Fruit fly (Drosophila melanogaster) whole organism, embryonic: Measurements from ENCODE around the gene MESR6.

Experiments
- Abd-B ChIP-seq: fragments of 200-800 bp; sonication (Bioruptor generic); optimal IDR thresholded peaks from 2 replicates; lab custom pipeline; 2018; ENCODE audit warnings: missing biosample characterization, mild to moderate bottlenecking, missing genetic modification characterization, moderate library complexity
- CG10431 ChIP-seq: fragments of 200-800 bp; sonication (Bioruptor generic); optimal IDR thresholded peaks from 3 replicates; lab custom pipeline; 2018; ENCODE audit warnings: missing biosample characterization, mild to moderate bottlenecking, missing genetic modification characterization
- CG11398 ChIP-seq: fragments of 200-800 bp; sonication (Bioruptor generic); optimal IDR thresholded peaks from 2 replicates; lab custom pipeline; 2016; ENCODE audit warnings: missing biosample characterization, missing genetic modification characterization
- CG11695 ChIP-seq: fragments of 200-800 bp; sonication (Bioruptor generic); IDR thresholded peaks from 3 replicates; pipeline ENCODE4 v1.3.6; 2022; ENCODE audit warnings: missing biosample characterization, missing genetic modification characterization
- CG12299 ChIP-seq: fragments of 200-800 bp; sonication (Bioruptor generic); optimal IDR thresholded peaks from 2 replicates; lab custom pipeline; 2018; ENCODE audit warnings: missing biosample characterization, mild to moderate bottlenecking, missing genetic modification characterization
- CG12659 ChIP-seq: fragments of 200-800 bp; sonication (Bioruptor generic); optimal IDR thresholded peaks from 3 replicates; lab custom pipeline; 2017; ENCODE audit warnings: mild to moderate bottlenecking, missing biosample characterization, missing genetic modification reagents, missing genetic modification characterization
- CG13123 ChIP-seq: fragments of 200-800 bp; sonication (Bioruptor generic); optimal IDR thresholded peaks from 2 replicates; lab custom pipeline; 2016; ENCODE audit warnings: missing biosample characterization, missing genetic modification characterization
- CG13775 ChIP-seq: fragments of 200-800 bp; sonication (Bioruptor generic); optimal IDR thresholded peaks from 3 replicates; lab custom pipeline; 2017; ENCODE audit warnings: missing biosample characterization, mild to moderate bottlenecking, missing genetic modification characterization
- CG14667 ChIP-seq: fragments of 200-800 bp; sonication (Bioruptor generic); IDR thresholded peaks from 2 replicates; pipeline ENCODE4 v1.3.6; 2022; ENCODE audit warnings: missing biosample characterization, missing genetic modification characterization
- CG1832 ChIP-seq: fragments of 200-800 bp; sonication (Bioruptor generic); optimal IDR thresholded peaks from 2 replicates; lab custom pipeline; 2017; ENCODE audit warnings: missing biosample characterization, mild to moderate bottlenecking, missing genetic modification characterization, inconsistent platforms
- CG3065 ChIP-seq: fragments of 200-800 bp; sonication (Bioruptor generic); optimal IDR thresholded peaks from 2 replicates; lab custom pipeline; 2016; ENCODE audit warnings: missing biosample characterization, missing genetic modification characterization
- CG33213 ChIP-seq: fragments of 200-800 bp; sonication (Bioruptor generic); optimal IDR thresholded peaks from 3 replicates; lab custom pipeline; 2016; ENCODE audit warnings: missing biosample characterization, missing genetic modification characterization
- CG4328 ChIP-seq: fragments of 200-800 bp; sonication (Bioruptor generic); optimal IDR thresholded peaks from 3 replicates; lab custom pipeline; 2017; ENCODE audit warnings: missing biosample characterization, missing genetic modification reagents, missing genetic modification characterization
- CG4730 ChIP-seq: fragments of 200-800 bp; sonication (Bioruptor generic); IDR thresholded peaks from 2 replicates; pipeline ENCODE4 v1.3.6; 2022; ENCODE audit warnings: missing biosample characterization, missing genetic modification characterization
- CG6813 ChIP-seq: fragments of 200-800 bp; sonication (Bioruptor generic); optimal IDR thresholded peaks from 2 replicates; lab custom pipeline; 2017; ENCODE audit warnings: missing biosample characterization, missing genetic modification characterization, mild to moderate bottlenecking, moderate library complexity, missing genetic modification reagents
- CG7556 ChIP-seq: fragments of 200-800 bp; sonication (Bioruptor generic); optimal IDR thresholded peaks from 2 replicates; lab custom pipeline; 2017; ENCODE audit warnings: missing biosample characterization, mild to moderate bottlenecking, missing genetic modification characterization
- CG7839 ChIP-seq: fragments of 200-800 bp; sonication (Bioruptor generic); optimal IDR thresholded peaks from 3 replicates; lab custom pipeline; 2018; ENCODE audit warnings: missing biosample characterization, mild to moderate bottlenecking, missing genetic modification characterization, moderate library complexity
- CG7963 ChIP-seq: fragments of 200-800 bp; sonication (Bioruptor generic); IDR thresholded peaks from 3 replicates; pipeline ENCODE4 v1.3.6; 2022; ENCODE audit warnings: missing biosample characterization, missing genetic modification characterization; ENCODE audit not compliant: partially characterized antibody
- CG9727 ChIP-seq: fragments of 200-800 bp; sonication (Bioruptor generic); optimal IDR thresholded peaks from 3 replicates; lab custom pipeline; 2017; ENCODE audit warnings: missing biosample characterization, mild to moderate bottlenecking, missing genetic modification characterization
- CG9817 ChIP-seq: fragments of 200-800 bp; sonication (Bioruptor generic); optimal IDR thresholded peaks from 2 replicates; lab custom pipeline; 2018; ENCODE audit warnings: missing biosample characterization, mild to moderate bottlenecking, missing genetic modification characterization, moderate library complexity
- CTCF ChIP-seq: fragments of 200-800 bp; sonication (Bioruptor generic); optimal IDR thresholded peaks from 2 replicates; lab custom pipeline; 2017; ENCODE audit warnings: missing biosample characterization, mild to moderate bottlenecking, missing genetic modification characterization, moderate library complexity
- CrebB ChIP-seq: fragments of 200-800 bp; sonication (Bioruptor generic); optimal IDR thresholded peaks from 3 replicates; lab custom pipeline; 2018; ENCODE audit warnings: missing biosample characterization, mild to moderate bottlenecking, missing genetic modification characterization
- Dbx ChIP-seq: fragments of 200-800 bp; sonication (Bioruptor generic); IDR thresholded peaks from 3 replicates; pipeline ENCODE4 v1.3.6; 2022; ENCODE audit warnings: missing biosample characterization, missing genetic modification characterization
- Dip2 ChIP-seq: fragments of 200-800 bp; sonication (Bioruptor generic); IDR thresholded peaks from 2 replicates; pipeline ENCODE4 v1.3.6; 2022; ENCODE audit warnings: missing biosample characterization, missing genetic modification characterization
- Dll ChIP-seq: fragments of 200-800 bp; sonication (Bioruptor generic); IDR thresholded peaks from 4 replicates; pipeline ENCODE4 v1.3.6; 2022; ENCODE audit warnings: missing biosample characterization, missing genetic modification characterization; ENCODE audit not compliant: partially characterized antibody
- Doc3 ChIP-seq: fragments of 200-800 bp; sonication (Bioruptor generic); IDR thresholded peaks from 3 replicates; pipeline ENCODE4 v1.3.6; 2022; ENCODE audit warnings: missing biosample characterization, missing genetic modification characterization; ENCODE audit not compliant: partially characterized antibody
- Dref ChIP-seq: fragments of 200-800 bp; sonication (Bioruptor generic); IDR thresholded peaks from 2 replicates; pipeline ENCODE4 v1.3.6; 2022; ENCODE audit warnings: missing biosample characterization, missing genetic modification characterization
- Drgx ChIP-seq: fragments of 200-800 bp; sonication (Bioruptor generic); IDR thresholded peaks from 2 replicates; pipeline ENCODE4 v1.3.6; 2022; ENCODE audit warnings: missing biosample characterization, missing genetic modification characterization
- Eip74EF ChIP-seq, 2 experiments: fragments of 200-800 bp in 1 of 2; fragments of >200 bp in 1 of 2; sonication (Bioruptor generic) in 1 of 2; optimal IDR thresholded peaks; 2 replicates each; lab custom pipeline; 2017 to 2019; ENCODE audit warnings: missing biosample characterization in 2 of 2, missing genetic modification characterization in 2 of 2, mild to moderate bottlenecking in 1 of 2, moderate library complexity in 1 of 2
- HHEX ChIP-seq: fragments of 200-800 bp; sonication (Bioruptor generic); optimal IDR thresholded peaks from 3 replicates; lab custom pipeline; 2017; ENCODE audit warnings: missing biosample characterization, mild to moderate bottlenecking, missing genetic modification characterization, missing genetic modification reagents
- Hr39 ChIP-seq: fragments of >200 bp; optimal IDR thresholded peaks from 2 replicates; lab custom pipeline; 2017
- Max ChIP-seq: fragments of 200-800 bp; sonication (Bioruptor generic); optimal IDR thresholded peaks from 2 replicates; lab custom pipeline; 2016; ENCODE audit warnings: missing biosample characterization, mild to moderate bottlenecking, missing genetic modification characterization
- Med ChIP-seq: fragments of 200-800 bp; sonication (Bioruptor generic); peaks from one replicate; lab custom pipeline; 2016; ENCODE audit warnings: missing biosample characterization, missing genetic modification characterization, mild to moderate bottlenecking, inconsistent platforms, moderate library complexity
- Myb ChIP-seq: fragments of 200-800 bp; sonication (Bioruptor generic); optimal IDR thresholded peaks from 2 replicates; lab custom pipeline; 2016; ENCODE audit warnings: missing biosample characterization, missing genetic modification characterization
- Oli ChIP-seq: fragments of 200-800 bp; sonication (Bioruptor generic); optimal IDR thresholded peaks from 2 replicates; lab custom pipeline; 2018; ENCODE audit warnings: missing biosample characterization, mild to moderate bottlenecking, missing genetic modification characterization, moderate library complexity
- Xrp1 ChIP-seq: fragments of 200-800 bp; sonication (Bioruptor generic); IDR thresholded peaks from 2 replicates; pipeline ENCODE4 v1.3.6; 2022; ENCODE audit warnings: missing biosample characterization, missing genetic modification characterization
- ap ChIP-seq: fragments of 200-800 bp; sonication (Bioruptor generic); IDR thresholded peaks from 2 replicates; pipeline ENCODE4 v1.3.6; 2022; ENCODE audit warnings: missing biosample characterization, missing genetic modification characterization
- caup ChIP-seq: fragments of 200-800 bp; sonication (Bioruptor generic); optimal IDR thresholded peaks from 3 replicates; lab custom pipeline; 2017; ENCODE audit warnings: missing biosample characterization, mild to moderate bottlenecking, missing genetic modification characterization, moderate library complexity; ENCODE audit not compliant: severe bottlenecking
- dpn ChIP-seq, 2 experiments: fragments of 200-800 bp; sonication (Bioruptor generic); optimal IDR thresholded peaks; 3 replicates each; lab custom pipeline; 2016; ENCODE audit warnings: missing biosample characterization in 2 of 2, missing genetic modification characterization in 2 of 2
- emc ChIP-seq: fragments of 200-800 bp; sonication (Bioruptor generic); optimal IDR thresholded peaks from 2 replicates; lab custom pipeline; 2016; ENCODE audit warnings: missing biosample characterization, missing genetic modification characterization
- fd3F ChIP-seq: fragments of 200-800 bp; sonication (Bioruptor generic); optimal IDR thresholded peaks from 2 replicates; lab custom pipeline; 2018; ENCODE audit warnings: missing biosample characterization, mild to moderate bottlenecking, missing genetic modification characterization, moderate library complexity
- ftz-f1 ChIP-seq: fragments of 200-800 bp; sonication (Bioruptor generic); optimal IDR thresholded peaks from 2 replicates; lab custom pipeline; 2016; ENCODE audit warnings: missing biosample characterization, missing genetic modification characterization
- hb ChIP-seq: fragments of 200-800 bp; sonication (Bioruptor generic); IDR thresholded peaks from 3 replicates; pipeline ENCODE4 v1.3.6; 2022; ENCODE audit warnings: missing biosample characterization, missing genetic modification characterization; ENCODE audit not compliant: partially characterized antibody
- lbe ChIP-seq: fragments of 200-800 bp; sonication (Bioruptor generic); optimal IDR thresholded peaks from 2 replicates; lab custom pipeline; 2016; ENCODE audit warnings: missing biosample characterization, mild to moderate bottlenecking, missing genetic modification characterization
- rib ChIP-seq: fragments of 200-800 bp; sonication (Bioruptor generic); IDR thresholded peaks from 2 replicates; pipeline ENCODE4 v1.3.6; 2022; ENCODE audit warnings: missing biosample characterization, missing genetic modification characterization
- scrt ChIP-seq: fragments of 200-800 bp; sonication (Bioruptor generic); optimal IDR thresholded peaks from 2 replicates; lab custom pipeline; 2018; ENCODE audit warnings: missing biosample characterization, mild to moderate bottlenecking, missing genetic modification characterization, moderate library complexity
- sr ChIP-seq: fragments of 200-800 bp; sonication (Bioruptor generic); IDR thresholded peaks from 3 replicates; pipeline ENCODE4 v1.3.6; 2022; ENCODE audit warnings: missing biosample characterization, missing genetic modification characterization
- sug ChIP-seq: fragments of 200-800 bp; optimal IDR thresholded peaks from 2 replicates; lab custom pipeline; 2019; ENCODE audit warnings: missing biosample characterization, mild to moderate bottlenecking, missing genetic modification characterization, moderate library complexity
- trem ChIP-seq: fragments of 200-800 bp; optimal IDR thresholded peaks from 3 replicates; lab custom pipeline; 2019; ENCODE audit warnings: missing biosample characterization, mild to moderate bottlenecking, missing genetic modification characterization, moderate library complexity
- zfh2 ChIP-seq: fragments of 200-800 bp; sonication (Bioruptor generic); optimal IDR thresholded peaks from 2 replicates; lab custom pipeline; 2016; ENCODE audit warnings: missing biosample characterization, missing genetic modification characterization

Gene MESR6

DNA sequence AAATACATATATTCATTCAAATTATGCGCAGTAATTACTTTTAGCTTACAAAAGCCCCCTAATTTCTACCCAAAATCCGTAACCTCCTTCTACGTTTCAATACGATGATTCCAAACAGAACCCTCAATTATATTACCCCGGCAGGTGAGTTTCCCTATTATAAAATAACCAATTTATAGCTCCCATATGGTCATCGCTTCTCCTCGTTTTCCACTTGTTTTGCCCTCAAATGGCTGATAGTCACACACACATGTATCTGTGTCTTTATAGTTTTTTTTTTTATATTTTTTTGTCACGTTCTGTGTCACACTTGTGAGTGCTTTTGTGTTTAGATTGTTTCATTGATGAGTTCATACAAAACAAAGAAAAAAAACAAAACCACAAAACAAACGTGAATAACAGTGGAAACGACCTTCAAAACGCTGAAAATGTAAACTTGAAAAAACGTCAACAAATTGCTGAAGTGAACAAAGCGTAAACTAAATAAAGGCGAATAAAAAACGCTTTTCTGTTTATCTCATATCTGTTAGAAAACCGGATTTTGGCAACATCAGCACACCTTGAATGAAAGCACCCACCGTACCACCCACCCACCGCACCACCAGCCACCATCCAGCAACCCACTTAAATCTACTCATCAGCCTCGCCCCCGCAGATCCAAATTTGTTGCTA is 21.2 kb upstream of the MESR6 start (continued):
- TF ChIP-seq CG13775 (GFP tag; lab: Kevin White, UChicago) (no peak), Myb (GFP tag; lab: Kevin White, UChicago) (no peak), scrt (GFP tag; lab: Kevin White, UChicago) (peak; percentile 38), Drgx (GFP tag; lab: Robert Waterston, UW) (no peak), CG7839 (peak; percentile 12), CG4730 (GFP tag; lab: Robert Waterston, UW) (no peak), CG14667 (GFP tag; lab: Robert Waterston, UW) (no peak), CG7963 (GFP tag; lab: Robert Waterston, UW) (no peak), trem (tag; lab: Kevin White, UChicago) (no peak), CG11398 (GFP tag; lab: Kevin White, UChicago) (no peak), ap (GFP tag; lab: Robert Waterston, UW) (no peak), Eip74EF (GFP tag; optimal IDR thresholded peaks at IDR 0.05; lab: Kevin White, UChicago) (peak in 1 of 2 experiments; percentile 45), Dref (GFP tag; lab: Robert Waterston, UW) (no peak), sr (GFP tag; lab: Robert Waterston, UW) (peak; percentile 98), CG9817 (tag; lab: Kevin White, UChicago) (peak; percentile 21), CG13123 (GFP tag; lab: Kevin White, UChicago) (no peak), CG12659 (GFP tag; lab: Kevin White, UChicago) (no peak), Oli (tag; lab: Kevin White, UChicago) (no peak), sug (tag; lab: Kevin White, UChicago) (peak; percentile 13), CG12299 (no peak), caup (GFP tag; lab: Kevin White, UChicago) (peak; percentile 45), CG6813 (GFP tag; lab: Kevin White, UChicago) (peak; percentile 25), Hr39 (lab: Kevin White, UChicago) (no peak), Abd-B (GFP tag; lab: Kevin White, UChicago) (no peak), Dip2 (GFP tag; lab: Robert Waterston, UW) (no peak), dpn (GFP tag; optimal IDR thresholded peaks at IDR 0.05; lab: Kevin White, UChicago) (no peak), hb (GFP tag; lab: Robert Waterston, UW) (no peak), CG4328 (no peak), zfh2 (GFP tag; lab: Kevin White, UChicago) (peak; percentile 23), CG33213 (GFP tag; lab: Kevin White, UChicago) (no peak), Med (GFP tag; lab: Kevin White, UChicago) (peak; percentile 79), emc (GFP tag; lab: Kevin White, UChicago) (no peak), CG1832 (no peak), CG9727 (GFP tag; lab: Kevin White, UChicago) (no peak), CTCF (no peak), CG11695 (GFP tag; lab: Robert Waterston, UW) (peak; percentile 31; the same call in 1 of the 3 replicates), CG10431 (GFP tag; lab: Kevin White, UChicago) (no peak), Xrp1 (GFP tag; lab: Robert Waterston, UW) (peak; percentile 41; the same call in 1 of the 2 replicates), rib (GFP tag; lab: Robert Waterston, UW) (peak; percentile 76; the same call in 1 of the 2 replicates), ftz-f1 (GFP tag; lab: Kevin White, UChicago) (peak; percentile 69), HHEX (GFP tag; lab: Kevin White, UChicago) (no peak), Dll (GFP tag; lab: Robert Waterston, UW) (no peak), lbe (no peak), fd3F (GFP tag; lab: Kevin White, UChicago) (no peak), CG3065 (GFP tag; lab: Kevin White, UChicago) (no peak), Max (no peak), Doc3 (GFP tag; lab: Robert Waterston, UW) (no peak), Dbx (GFP tag; lab: Robert Waterston, UW) (0 out of 3 replicates have a peak, but pooled peaks have one; percentile 33), CG7556 (no peak), CrebB (tag; lab: Kevin White, UChicago) (no peak)
